Fruit fly (Drosophila melanogaster) whole organism, embryonic: ENCODE data around the gene Jhbp2.

Source experiments
- CG10431 ChIP-seq: fragments of 200-800 bp; sonication (Bioruptor generic); optimal IDR thresholded peaks from 3 replicates; lab custom pipeline; 2018; ENCODE audit warnings: missing biosample characterization, mild to moderate bottlenecking, missing genetic modification characterization
- CG12219 ChIP-seq: fragments of 200-800 bp; sonication (Bioruptor generic); optimal IDR thresholded peaks from 3 replicates; lab custom pipeline; 2018; ENCODE audit warnings: missing biosample characterization, mild to moderate bottlenecking, missing genetic modification characterization
- CG14441 ChIP-seq: fragments of 200-800 bp; sonication (Bioruptor generic); IDR thresholded peaks from 2 replicates; pipeline ENCODE4 v1.3.6; 2022; ENCODE audit warnings: missing biosample characterization, missing genetic modification characterization
- CG1529 ChIP-seq: fragments of 200-800 bp; sonication (Bioruptor generic); optimal IDR thresholded peaks from 3 replicates; lab custom pipeline; 2018; ENCODE audit warnings: missing biosample characterization, missing genetic modification characterization
- CG15696 ChIP-seq: fragments of 200-800 bp; sonication (Bioruptor generic); optimal IDR thresholded peaks from 2 replicates; lab custom pipeline; 2019; ENCODE audit warnings: missing biosample characterization, mild to moderate bottlenecking, missing genetic modification characterization, moderate library complexity
- CG18262 ChIP-seq: fragments of 200-800 bp; optimal IDR thresholded peaks from 3 replicates; lab custom pipeline; 2019; ENCODE audit warnings: missing biosample characterization, mild to moderate bottlenecking, missing genetic modification characterization, moderate library complexity
- CG2129 ChIP-seq: fragments of 200-800 bp; sonication (Bioruptor generic); IDR thresholded peaks from 2 replicates; pipeline ENCODE4 v1.3.6; 2022; ENCODE audit warnings: missing biosample characterization, missing genetic modification characterization; ENCODE audit not compliant: partially characterized antibody
- CG3065 ChIP-seq: fragments of 200-800 bp; sonication (Bioruptor generic); optimal IDR thresholded peaks from 2 replicates; lab custom pipeline; 2016; ENCODE audit warnings: missing biosample characterization, missing genetic modification characterization
- CG33557 ChIP-seq: fragments of 200-800 bp; sonication (Bioruptor generic); optimal IDR thresholded peaks from 2 replicates; lab custom pipeline; 2019; ENCODE audit warnings: missing biosample characterization, mild to moderate bottlenecking, missing genetic modification characterization, moderate library complexity
- CG3838 ChIP-seq: fragments of 200-800 bp; sonication (Bioruptor generic); optimal IDR thresholded peaks from 3 replicates; lab custom pipeline; 2016; ENCODE audit warnings: missing biosample characterization, missing genetic modification characterization
- CG4730 ChIP-seq: fragments of 200-800 bp; sonication (Bioruptor generic); IDR thresholded peaks from 2 replicates; pipeline ENCODE4 v1.3.6; 2022; ENCODE audit warnings: missing biosample characterization, missing genetic modification characterization
- CG5180 ChIP-seq: fragments of 200-800 bp; sonication (Bioruptor generic); optimal IDR thresholded peaks from 3 replicates; lab custom pipeline; 2017; ENCODE audit warnings: missing biosample characterization, missing genetic modification characterization, mild to moderate bottlenecking, moderate library complexity, missing genetic modification reagents
- CG6813 ChIP-seq: fragments of 200-800 bp; sonication (Bioruptor generic); optimal IDR thresholded peaks from 2 replicates; lab custom pipeline; 2017; ENCODE audit warnings: missing biosample characterization, missing genetic modification characterization, mild to moderate bottlenecking, moderate library complexity, missing genetic modification reagents
- CG7556 ChIP-seq: fragments of 200-800 bp; sonication (Bioruptor generic); optimal IDR thresholded peaks from 2 replicates; lab custom pipeline; 2017; ENCODE audit warnings: missing biosample characterization, mild to moderate bottlenecking, missing genetic modification characterization
- CG9817 ChIP-seq: fragments of 200-800 bp; sonication (Bioruptor generic); optimal IDR thresholded peaks from 2 replicates; lab custom pipeline; 2018; ENCODE audit warnings: missing biosample characterization, mild to moderate bottlenecking, missing genetic modification characterization, moderate library complexity
- CG9932 ChIP-seq: fragments of 200-800 bp; sonication (Bioruptor generic); IDR thresholded peaks from 2 replicates; pipeline ENCODE4 v1.3.6; 2022; ENCODE audit warnings: missing biosample characterization, missing genetic modification characterization
- Camta ChIP-seq: fragments of 200-800 bp; sonication (Bioruptor generic); optimal IDR thresholded peaks from 2 replicates; lab custom pipeline; 2016; ENCODE audit warnings: missing biosample characterization, missing genetic modification characterization
- D ChIP-seq, 2 experiments: fragments of 200-800 bp in 1 of 2; fragments of >200 bp in 1 of 2; sonication (Bioruptor generic) in 1 of 2; optimal IDR thresholded peaks; 2 replicates in 1 of 2; 3 replicates in 1 of 2; lab custom pipeline; 2017; ENCODE audit warnings: mild to moderate bottlenecking in 1 of 2, missing biosample characterization in 1 of 2, missing genetic modification characterization in 1 of 2, missing genetic modification reagents in 1 of 2
- H15 ChIP-seq: fragments of 200-800 bp; sonication (Bioruptor generic); IDR thresholded peaks from 3 replicates; pipeline ENCODE4 v1.3.6; 2022; ENCODE audit warnings: missing biosample characterization, missing genetic modification characterization
- Hr51 ChIP-seq, 2 experiments: fragments of 200-800 bp; sonication (Bioruptor generic); optimal IDR thresholded peaks; 2 replicates in 1 of 2; 3 replicates in 1 of 2; lab custom pipeline; 2016 to 2018; ENCODE audit warnings: missing biosample characterization in 2 of 2, missing genetic modification characterization in 2 of 2, mild to moderate bottlenecking in 1 of 2, moderate library complexity in 1 of 2
- Hsf ChIP-seq: fragments of 200-800 bp; sonication (Bioruptor generic); optimal IDR thresholded peaks from 3 replicates; lab custom pipeline; 2016; ENCODE audit warnings: missing biosample characterization, missing genetic modification characterization
- Meics ChIP-seq: fragments of 200-800 bp; sonication (Bioruptor generic); optimal IDR thresholded peaks from 2 replicates; lab custom pipeline; 2017; ENCODE audit warnings: missing biosample characterization, mild to moderate bottlenecking, missing genetic modification characterization
- Ptx1 ChIP-seq: fragments of 200-800 bp; sonication (Bioruptor generic); IDR thresholded peaks from 2 replicates; pipeline ENCODE4 v1.3.6; 2022; ENCODE audit warnings: missing biosample characterization, missing genetic modification characterization
- Rx ChIP-seq: fragments of 200-800 bp; sonication (Bioruptor generic); IDR thresholded peaks from 2 replicates; pipeline ENCODE4 v1.3.6; 2022; ENCODE audit warnings: missing biosample characterization, missing genetic modification characterization
- Spps ChIP-seq: fragments of 200-800 bp; sonication (Bioruptor generic); optimal IDR thresholded peaks from 2 replicates; lab custom pipeline; 2018; ENCODE audit warnings: missing biosample characterization, mild to moderate bottlenecking, missing genetic modification characterization
- Stat92E ChIP-seq, 3 experiments: fragments of >200 bp in 2 of 3; fragments of 200-800 bp in 1 of 3; sonication (Bioruptor generic) in 1 of 3; optimal IDR thresholded peaks; 2 replicates each; lab custom pipeline; 2017 to 2019; ENCODE audit warnings: missing biosample characterization in 3 of 3, missing genetic modification characterization in 3 of 3, mild to moderate bottlenecking in 1 of 3, moderate library complexity in 1 of 3
- ab ChIP-seq: fragments of 200-800 bp; sonication (Bioruptor generic); optimal IDR thresholded peaks from 2 replicates; lab custom pipeline; 2016; ENCODE audit warnings: missing biosample characterization, missing genetic modification characterization
- cato ChIP-seq: fragments of 200-800 bp; sonication (Bioruptor generic); optimal IDR thresholded peaks from 2 replicates; lab custom pipeline; 2016; ENCODE audit warnings: missing biosample characterization, missing genetic modification characterization, borderline replicate concordance
- chm ChIP-seq: fragments of 200-800 bp; sonication (Bioruptor generic); IDR thresholded peaks from 2 replicates; pipeline ENCODE4 v1.3.6; 2022; ENCODE audit warnings: missing biosample characterization, missing genetic modification characterization
- crp ChIP-seq, 2 experiments: fragments of 200-800 bp; sonication (Bioruptor generic); optimal IDR thresholded peaks; 2 replicates in 1 of 2; 3 replicates in 1 of 2; lab custom pipeline; 2017; ENCODE audit warnings: missing biosample characterization in 2 of 2, missing genetic modification characterization in 2 of 2, mild to moderate bottlenecking in 1 of 2, moderate library complexity in 1 of 2
- dmrt11E ChIP-seq: fragments of 200-800 bp; sonication (Bioruptor generic); optimal IDR thresholded peaks from 3 replicates; lab custom pipeline; 2018; ENCODE audit warnings: missing biosample characterization, mild to moderate bottlenecking, missing genetic modification characterization, moderate library complexity
- eve ChIP-seq, 2 experiments: fragments of >200 bp; optimal IDR thresholded peaks; 2 replicates each; lab custom pipeline; 2017; ENCODE audit warnings: missing biosample characterization in 2 of 2, missing genetic modification characterization in 2 of 2
- grau ChIP-seq: fragments of 200-800 bp; optimal IDR thresholded peaks from 3 replicates; lab custom pipeline; 2019; ENCODE audit warnings: missing biosample characterization, mild to moderate bottlenecking, missing genetic modification characterization, moderate library complexity
- gro ChIP-seq: fragments of 200-800 bp; sonication (Bioruptor generic); optimal IDR thresholded peaks from 2 replicates; lab custom pipeline; 2016; ENCODE audit warnings: missing biosample characterization, missing genetic modification characterization
- gsb ChIP-seq: fragments of 200-800 bp; sonication (Bioruptor generic); IDR thresholded peaks from 2 replicates; pipeline ENCODE4 v1.3.6; 2022; ENCODE audit warnings: missing biosample characterization, missing genetic modification characterization
- ham ChIP-seq: fragments of 200-800 bp; sonication (Bioruptor generic); IDR thresholded peaks from 2 replicates; pipeline ENCODE4 v1.3.6; 2022; ENCODE audit warnings: missing biosample characterization, missing genetic modification characterization
- lbe ChIP-seq: fragments of 200-800 bp; sonication (Bioruptor generic); optimal IDR thresholded peaks from 2 replicates; lab custom pipeline; 2016; ENCODE audit warnings: missing biosample characterization, mild to moderate bottlenecking, missing genetic modification characterization
- oc ChIP-seq: fragments of 200-800 bp; sonication (Bioruptor generic); optimal IDR thresholded peaks from 2 replicates; lab custom pipeline; 2018; ENCODE audit warnings: missing biosample characterization, mild to moderate bottlenecking, missing genetic modification characterization, moderate library complexity
- org-1 ChIP-seq: fragments of 200-800 bp; sonication (Bioruptor generic); optimal IDR thresholded peaks from 2 replicates; lab custom pipeline; 2017; ENCODE audit warnings: missing biosample characterization, missing genetic modification characterization
- pzg ChIP-seq: fragments of 200-800 bp; sonication (Bioruptor generic); optimal IDR thresholded peaks from 3 replicates; lab custom pipeline; 2018; ENCODE audit warnings: missing biosample characterization, mild to moderate bottlenecking, missing genetic modification characterization, moderate library complexity
- row ChIP-seq: fragments of 200-800 bp; sonication (Bioruptor generic); IDR thresholded peaks from 3 replicates; pipeline ENCODE4 v1.3.6; 2022; ENCODE audit warnings: missing biosample characterization, missing genetic modification characterization
- tin ChIP-seq: fragments of 200-800 bp; sonication (Bioruptor generic); optimal IDR thresholded peaks from 3 replicates; lab custom pipeline; 2016; ENCODE audit warnings: missing biosample characterization, missing genetic modification characterization
- trem ChIP-seq: fragments of 200-800 bp; optimal IDR thresholded peaks from 3 replicates; lab custom pipeline; 2019; ENCODE audit warnings: missing biosample characterization, mild to moderate bottlenecking, missing genetic modification characterization, moderate library complexity
- trh ChIP-seq: fragments of 200-800 bp; sonication (Bioruptor generic); optimal IDR thresholded peaks from 2 replicates; lab custom pipeline; 2016; ENCODE audit warnings: missing biosample characterization, missing genetic modification characterization
- tup ChIP-seq: fragments of 200-800 bp; sonication (Bioruptor generic); optimal IDR thresholded peaks from 2 replicates; lab custom pipeline; 2016; ENCODE audit warnings: missing biosample characterization, mild to moderate bottlenecking, missing genetic modification characterization, moderate library complexity
- unpg ChIP-seq: fragments of 200-800 bp; sonication (Bioruptor generic); optimal IDR thresholded peaks from 3 replicates; lab custom pipeline; 2018; ENCODE audit warnings: missing biosample characterization, mild to moderate bottlenecking, missing genetic modification characterization, moderate library complexity
- vfl ChIP-seq: fragments of 200-800 bp; sonication (Bioruptor generic); optimal IDR thresholded peaks from 2 replicates; lab custom pipeline; 2016; ENCODE audit warnings: missing biosample characterization, missing genetic modification characterization
- zf30C ChIP-seq: fragments of 200-800 bp; sonication (Bioruptor generic); optimal IDR thresholded peaks from 3 replicates; lab custom pipeline; 2018; ENCODE audit warnings: missing biosample characterization, mild to moderate bottlenecking, missing genetic modification characterization
- zfh1 ChIP-seq: fragments of 200-800 bp; sonication (Bioruptor generic); IDR thresholded peaks from 3 replicates; pipeline ENCODE4 v1.3.6; 2022; ENCODE audit warnings: missing biosample characterization, missing genetic modification characterization

The Jhbp2 gene

dm6 chr3R:4979143-4979728 is 18.1 kb upstream of the Jhbp2 start:
- TF ChIP-seq row = peak; percentile 31; the same call in 2 of the 3 replicates
- TF ChIP-seq unpg (GFP tag; lab: Kevin White, UChicago) = peak; percentile 10
- no peak for TF ChIP-seq CG5180 (GFP tag; lab: Kevin White, UChicago)
- TF ChIP-seq lbe (GFP tag; lab: Kevin White, UChicago) = no peak
- peak; percentile 39 for TF ChIP-seq CG3065 (GFP tag; lab: Kevin White, UChicago)
- no peak for TF ChIP-seq zfh1 (GFP tag; lab: Robert Waterston, UW)
- no peak for TF ChIP-seq gsb (GFP tag; lab: Robert Waterston, UW)
- TF ChIP-seq vfl (GFP tag; lab: Kevin White, UChicago) = no peak
- TF ChIP-seq cato (GFP tag; lab: Kevin White, UChicago) = no peak
- no peak for TF ChIP-seq Hsf (GFP tag; lab: Kevin White, UChicago)
- TF ChIP-seq Rx (GFP tag; lab: Robert Waterston, UW) = no peak
- peak; percentile 0 for TF ChIP-seq grau (tag; lab: Kevin White, UChicago)
- TF ChIP-seq Camta (GFP tag; lab: Kevin White, UChicago) = no peak
- peak; percentile 5 for TF ChIP-seq CG7556
- no peak for TF ChIP-seq tin (GFP tag; lab: Kevin White, UChicago)
- no peak for TF ChIP-seq ham (GFP tag; lab: Robert Waterston, UW)
- TF ChIP-seq CG18262 = peak; percentile 27
- no peak for TF ChIP-seq CG9932 (GFP tag; lab: Robert Waterston, UW)
- TF ChIP-seq Meics = peak; percentile 15
- TF ChIP-seq Spps (tag; lab: Kevin White, UChicago) = peak; percentile 1
- 0 out of 2 replicates have a peak, but pooled peaks have one; percentile 15 for TF ChIP-seq Ptx1 (GFP tag; lab: Robert Waterston, UW)
- TF ChIP-seq CG3838 (GFP tag; lab: Kevin White, UChicago) = no peak
- TF ChIP-seq trh (GFP tag; lab: Kevin White, UChicago) = no peak
- 0 out of 2 replicates have a peak, but pooled peaks have one; percentile 18 for TF ChIP-seq CG4730 (GFP tag; lab: Robert Waterston, UW)
- TF ChIP-seq chm (GFP tag; lab: Robert Waterston, UW) = peak; percentile 42; the same call in 1 of the 2 replicates
- TF ChIP-seq CG15696 (tag; lab: Kevin White, UChicago) = peak; percentile 28
- no peak for TF ChIP-seq pzg (GFP tag; lab: Kevin White, UChicago)
- TF ChIP-seq zf30C (GFP tag; lab: Kevin White, UChicago) = peak; percentile 82
- TF ChIP-seq CG33557 (GFP tag; lab: Kevin White, UChicago) = peak; percentile 15
- peak; percentile 40 for TF ChIP-seq dmrt11E
- TF ChIP-seq CG12219 (GFP tag; lab: Kevin White, UChicago) = no peak
- TF ChIP-seq oc (tag; lab: Kevin White, UChicago) = no peak
- no peak for TF ChIP-seq tup (GFP tag; lab: Kevin White, UChicago)
- no peak for TF ChIP-seq ab (GFP tag; lab: Kevin White, UChicago)
- TF ChIP-seq CG9817 (tag; lab: Kevin White, UChicago) = no peak
- TF ChIP-seq CG10431 = no peak
- TF ChIP-seq CG6813 = no peak
- TF ChIP-seq Hr51 (GFP tag; optimal IDR thresholded peaks at IDR 0.05; lab: Kevin White, UChicago) = no peak
- no peak for TF ChIP-seq D (optimal IDR thresholded peaks at IDR 0.05; lab: Kevin White, UChicago)
- peak; percentile 10 for TF ChIP-seq D (GFP tag; optimal IDR thresholded peaks at IDR 0.05; lab: Kevin White, UChicago)
- no peak for TF ChIP-seq CG1529 (GFP tag; lab: Kevin White, UChicago)
- TF ChIP-seq CG14441 = no peak
- peak in 1 of 3 experiments; percentile 1 for TF ChIP-seq Stat92E (GFP tag; optimal IDR thresholded peaks at IDR 0.05; lab: Kevin White, UChicago)
- TF ChIP-seq CG2129 = no peak
- TF ChIP-seq crp (GFP tag; optimal IDR thresholded peaks at IDR 0.05; lab: Kevin White, UChicago) = no peak
- TF ChIP-seq gro (GFP tag; lab: Kevin White, UChicago) = no peak
- TF ChIP-seq org-1 = peak; percentile 17
- TF ChIP-seq H15 (GFP tag; lab: Robert Waterston, UW) = no peak
- TF ChIP-seq trem (tag; lab: Kevin White, UChicago) = peak; percentile 28
- TF ChIP-seq eve (GFP tag; optimal IDR thresholded peaks at IDR 0.05; lab: Kevin White, UChicago) = peak in 1 of 2 experiments; percentile 55
